Fruit fly (Drosophila melanogaster): ENCODE measurements around the gene CHMP2B.

The CHMP2B gene

dm6 chr3L:5182255-5182993, 43.0 kb downstream of the CHMP2B start (continued):
- TF ChIP-seq zfh1 (GFP tag; IDR thresholded peaks at IDR 0.05) (no peak), CG3847 (GFP tag; IDR thresholded peaks at IDR 0.05) (peak; percentile 31; the same call in 1 of the 2 replicates), CG1529 (GFP tag; optimal IDR thresholded peaks at IDR 0.05) (no peak), CG11456 (GFP tag; IDR thresholded peaks at IDR 0.05) (no peak), seq (GFP tag; IDR thresholded peaks at IDR 0.05) (0 out of 2 replicates have a peak, but pooled peaks have one; percentile 47), Hr39 (optimal IDR thresholded peaks at IDR 0.05) (no peak), MESR4 (GFP tag; optimal IDR thresholded peaks at IDR 0.05) (no peak), otp (GFP tag; IDR thresholded peaks at IDR 0.05) (no peak), dmrt99B (tag; optimal IDR thresholded peaks at IDR 0.05) (peak; percentile 59), CG32767 (GFP tag; IDR thresholded peaks at IDR 0.05) (no peak), zen2 (GFP tag; IDR thresholded peaks at IDR 0.05; ENCODE audit: partially characterized antibody) (no peak), NC2β (GFP tag; optimal IDR thresholded peaks at IDR 0.05) (no peak), CG18262 (tag; optimal IDR thresholded peaks at IDR 0.05) (peak; percentile 26), CG32532 (GFP tag; IDR thresholded peaks at IDR 0.05) (peak; percentile 41; the same call in 1 of the 2 replicates), CG13287 (GFP tag; IDR thresholded peaks at IDR 0.05; ENCODE audit: partially characterized antibody) (no peak), dimm (GFP tag; IDR thresholded peaks at IDR 0.05) (no peak), gcm2 (GFP tag; optimal IDR thresholded peaks at IDR 0.05) (no peak), CG14050 (GFP tag; IDR thresholded peaks at IDR 0.05) (0 out of 3 replicates have a peak, but pooled peaks have one; percentile 12), row (GFP tag; IDR thresholded peaks at IDR 0.05) (peak; percentile 71), Ada2b (GFP tag; IDR thresholded peaks at IDR 0.05) (peak; percentile 28; the same call in 1 of the 2 replicates), vnd (GFP tag; IDR thresholded peaks at IDR 0.05; ENCODE audit: partially characterized antibody) (no peak), Stat92E (GFP tag; optimal IDR thresholded peaks at IDR 0.05) (no peak), ranshi (GFP tag; IDR thresholded peaks at IDR 0.05) (no peak), Blimp-1 (GFP tag; optimal IDR thresholded peaks at IDR 0.05) (peak; percentile 41), CG16863 (GFP tag; optimal IDR thresholded peaks at IDR 0.05) (no peak), CG6791 (GFP tag; IDR thresholded peaks at IDR 0.05; ENCODE audit: partially characterized antibody) (no peak), gcm (GFP tag; optimal IDR thresholded peaks at IDR 0.05) (no peak), Mad (GFP tag; optimal IDR thresholded peaks at IDR 0.05) (peak; percentile 14), CG8944 (GFP tag; optimal IDR thresholded peaks at IDR 0.05) (no peak), Chrac-16 (GFP tag; optimal IDR thresholded peaks at IDR 0.05) (no peak), CG13296 (GFP tag; optimal IDR thresholded peaks at IDR 0.05) (peak; percentile 26), Mes4 (GFP tag; optimal IDR thresholded peaks at IDR 0.05) (no peak), cad (GFP tag; optimal IDR thresholded peaks at IDR 0.05) (no peak), Xrp1 (GFP tag; IDR thresholded peaks at IDR 0.05) (peak; percentile 59; the same call in 1 of the 2 replicates), NfI (GFP tag; optimal IDR thresholded peaks at IDR 0.05) (peak; percentile 49), pita (GFP tag; optimal IDR thresholded peaks at IDR 0.05) (no peak), org-1 (GFP tag; optimal IDR thresholded peaks at IDR 0.05) (peak; percentile 2), HLH3B (GFP tag; IDR thresholded peaks at IDR 0.05) (0 out of 2 replicates have a peak, but pooled peaks have one; percentile 15), CG4730 (GFP tag; IDR thresholded peaks at IDR 0.05) (no peak), D19A (tag; optimal IDR thresholded peaks at IDR 0.05) (peak; percentile 14), kni (GFP tag; optimal IDR thresholded peaks at IDR 0.05) (no peak), gem (tag; optimal IDR thresholded peaks at IDR 0.05) (peak; percentile 64), HLH54F (GFP tag; optimal IDR thresholded peaks at IDR 0.05) (no peak), unpg (GFP tag; optimal IDR thresholded peaks at IDR 0.05) (peak; percentile 38), CG31441 (GFP tag; IDR thresholded peaks at IDR 0.05) (peak; percentile 56), vvl (GFP tag; IDR thresholded peaks at IDR 0.05) (peak; percentile 77), CG11093 (GFP tag; IDR thresholded peaks at IDR 0.05) (no peak), CG15269 (tag; optimal IDR thresholded peaks at IDR 0.05) (peak; percentile 56), cwo (GFP tag; optimal IDR thresholded peaks at IDR 0.05) (peak; percentile 62)

Data from whole organism, embryonic.